Worm (Caenorhabditis elegans) whole organism, young adult: Measurements from ENCODE around the gene brc-2.

Experiments
- B0336.3 ChIP-seq: fragments of 200-800 bp; sonication (Bioruptor generic); IDR thresholded peaks from 2 replicates; pipeline ENCODE4 v1.3.6; 2022; ENCODE audit warnings: missing genetic modification characterization, missing compliant biosample characterization
- C06A6.2 ChIP-seq: fragments of 200-800 bp; sonication (Bioruptor generic); conservative IDR thresholded peaks from 2 replicates; pipeline ENCODE4 v1.3.6; 2022; ENCODE audit warnings: missing genetic modification characterization, missing compliant biosample characterization
- D2030.7 ChIP-seq: fragments of 200-800 bp; sonication (Bioruptor generic); IDR thresholded peaks from 2 replicates; pipeline ENCODE4 v1.3.6; 2022; ENCODE audit warnings: missing genetic modification reagents, missing genetic modification characterization, missing compliant biosample characterization
- F23B12.7 ChIP-seq: sonication (generic microtip); optimal IDR thresholded peaks from 2 replicates; lab custom pipeline; 2017; ENCODE audit warnings: missing genetic modification characterization, mild to moderate bottlenecking, missing compliant biosample characterization, antibody characterized with exemption, moderate library complexity; ENCODE audit not compliant: insufficient read depth
- F49E8.2 ChIP-seq: sonication (generic microtip); optimal IDR thresholded peaks from 3 replicates; lab custom pipeline; 2017; ENCODE audit warnings: missing genetic modification characterization, mild to moderate bottlenecking, missing compliant biosample characterization, antibody characterized with exemption, moderate library complexity; ENCODE audit not compliant: insufficient read depth
- F57A8.1 ChIP-seq: fragments of 200-800 bp; sonication (Bioruptor generic); optimal IDR thresholded peaks from 2 replicates; lab custom pipeline; 2018; ENCODE audit warnings: mild to moderate bottlenecking, missing genetic modification characterization, moderate library complexity, missing compliant biosample characterization
- Y67H2A.10 ChIP-seq: fragments of 200-800 bp; sonication (Bioruptor generic); conservative IDR thresholded peaks from 2 replicates; pipeline ENCODE4 v1.3.6; 2022; ENCODE audit warnings: missing genetic modification reagents, missing genetic modification characterization, missing compliant biosample characterization
- ZK185.1 ChIP-seq: sonication (generic microtip); optimal IDR thresholded peaks from 2 replicates; lab custom pipeline; 2016; ENCODE audit warnings: mild to moderate bottlenecking, missing genetic modification characterization, missing compliant biosample characterization; ENCODE audit not compliant: poor library complexity, severe bottlenecking
- akir-1 ChIP-seq: fragments of 200-800 bp; sonication (Bioruptor generic); optimal IDR thresholded peaks from 2 replicates; lab custom pipeline; 2018; ENCODE audit warnings: mild to moderate bottlenecking, missing genetic modification characterization, moderate library complexity, missing compliant biosample characterization
- ama-1 ChIP-seq, 3 experiments: fragments of 150-350 bp in 1 of 3; sonication (generic microtip) in 2 of 3; optimal IDR thresholded peaks; 2 replicates each; lab custom pipeline; 2014 to 2018; ENCODE audit warnings: missing biosample characterization in 2 of 3, missing genetic modification characterization in 2 of 3, missing genetic modification reagents in 2 of 3
- atf-7 ChIP-seq: sonication (generic microtip); optimal IDR thresholded peaks from 2 replicates; lab custom pipeline; 2017; ENCODE audit warnings: mild to moderate bottlenecking, missing genetic modification characterization, missing compliant biosample characterization
- athp-1 ChIP-seq: sonication (generic microtip); optimal IDR thresholded peaks from 2 replicates; lab custom pipeline; 2017; ENCODE audit warnings: mild to moderate bottlenecking, missing genetic modification characterization, missing compliant biosample characterization
- attf-5 ChIP-seq: fragments of 200-800 bp; sonication (Bioruptor generic); optimal IDR thresholded peaks from 2 replicates; lab custom pipeline; 2018; ENCODE audit warnings: mild to moderate bottlenecking, missing genetic modification characterization, missing compliant biosample characterization
- bed-1 ChIP-seq: fragments of 200-800 bp; sonication (Bioruptor generic); IDR thresholded peaks from 2 replicates; pipeline ENCODE4 v1.3.6; 2022; ENCODE audit warnings: missing genetic modification reagents, missing genetic modification characterization, missing compliant biosample characterization
- ccch-3 ChIP-seq: fragments of 200-800 bp; sonication (Bioruptor generic); optimal IDR thresholded peaks from 2 replicates; lab custom pipeline; 2018; ENCODE audit warnings: mild to moderate bottlenecking, missing genetic modification characterization, missing compliant biosample characterization
- cebp-1 ChIP-seq, 2 experiments: fragments of 200-800 bp in 1 of 2; sonication (Bioruptor generic) in 1 of 2; sonication (generic microtip) in 1 of 2; IDR thresholded peaks in 1 of 2; optimal IDR thresholded peaks in 1 of 2; 2 replicates each; pipeline versions ENCODE4 v1.3.6 to Lab custom; 2017 to 2022; ENCODE audit warnings: missing compliant biosample characterization in 2 of 2, missing genetic modification characterization in 2 of 2, mild to moderate bottlenecking in 1 of 2, missing genetic modification reagents in 1 of 2, moderate library complexity in 1 of 2
- ceh-58 ChIP-seq: fragments of 200-800 bp; sonication (Bioruptor generic); IDR thresholded peaks from 2 replicates; pipeline ENCODE4 v1.3.6; 2022; ENCODE audit warnings: missing genetic modification characterization, missing compliant biosample characterization
- die-1 ChIP-seq: sonication (generic microtip); optimal IDR thresholded peaks from 2 replicates; lab custom pipeline; 2016; ENCODE audit warnings: missing genotype, mild to moderate bottlenecking, missing genetic modification characterization, missing compliant biosample characterization
- dpl-1 ChIP-seq: fragments of 150-350 bp; optimal IDR thresholded peaks from 2 replicates; lab custom pipeline; 2014; ENCODE audit warnings: missing biosample characterization, missing genetic modification reagents, missing genetic modification characterization
- egl-18 ChIP-seq: fragments of 200-800 bp; sonication (Bioruptor generic); IDR thresholded peaks from 2 replicates; pipeline ENCODE4 v1.3.6; 2022; ENCODE audit warnings: missing genetic modification reagents, missing genetic modification characterization, missing compliant biosample characterization
- ets-4 ChIP-seq: fragments of 200-800 bp; sonication (Bioruptor generic); optimal IDR thresholded peaks from 2 replicates; lab custom pipeline; 2018; ENCODE audit warnings: mild to moderate bottlenecking, missing genetic modification characterization, missing compliant biosample characterization
- gei-17 ChIP-seq: fragments of 200-800 bp; sonication (Bioruptor generic); optimal IDR thresholded peaks from 2 replicates; lab custom pipeline; 2018; ENCODE audit warnings: mild to moderate bottlenecking, missing genetic modification characterization, missing compliant biosample characterization
- hlh-26 ChIP-seq: fragments of 200-800 bp; sonication (Bioruptor generic); conservative IDR thresholded peaks from 2 replicates; pipeline ENCODE4 v1.3.6; 2022; ENCODE audit warnings: missing genetic modification reagents, missing genetic modification characterization, missing compliant biosample characterization
- hsf-1 ChIP-seq: fragments of 200-800 bp; sonication (Bioruptor generic); IDR thresholded peaks from 2 replicates; pipeline ENCODE4 v1.3.6; 2022; ENCODE audit warnings: missing genetic modification reagents, missing genetic modification characterization, missing compliant biosample characterization
- let-526 ChIP-seq: fragments of 200-800 bp; sonication (Bioruptor generic); IDR thresholded peaks from 2 replicates; pipeline ENCODE4 v1.3.6; 2022; ENCODE audit warnings: missing genetic modification reagents, missing genetic modification characterization, missing compliant biosample characterization
- lin-26 ChIP-seq: fragments of 200-800 bp; sonication (Bioruptor generic); IDR thresholded peaks from 2 replicates; pipeline ENCODE4 v1.3.6; 2022; ENCODE audit warnings: missing genetic modification reagents, missing genetic modification characterization, missing compliant biosample characterization
- lin-54 ChIP-seq: fragments of 200-800 bp; sonication (Bioruptor generic); optimal IDR thresholded peaks from 2 replicates; lab custom pipeline; 2018; ENCODE audit warnings: mild to moderate bottlenecking, missing genetic modification characterization, missing compliant biosample characterization
- lsy-27 ChIP-seq: sonication (generic microtip); optimal IDR thresholded peaks from 2 replicates; lab custom pipeline; 2017; ENCODE audit warnings: missing genetic modification characterization, mild to moderate bottlenecking, missing compliant biosample characterization, antibody characterized with exemption, missing genotype, borderline replicate concordance; ENCODE audit not compliant: insufficient read depth
- madf-10 ChIP-seq: sonication (generic microtip); optimal IDR thresholded peaks from 2 replicates; lab custom pipeline; 2016; ENCODE audit warnings: mild to moderate bottlenecking, missing genetic modification characterization, missing compliant biosample characterization
- madf-3 ChIP-seq: fragments of 200-800 bp; sonication (Bioruptor generic); IDR thresholded peaks from 2 replicates; pipeline ENCODE4 v1.3.6; 2022; ENCODE audit warnings: missing genetic modification reagents, missing genetic modification characterization, missing compliant biosample characterization
- madf-6 ChIP-seq: fragments of 200-800 bp; sonication (Bioruptor generic); IDR thresholded peaks from 2 replicates; pipeline ENCODE4 v1.3.6; 2022; ENCODE audit warnings: missing genetic modification reagents, missing genetic modification characterization, missing compliant biosample characterization
- nhr-80 ChIP-seq: sonication (generic microtip); optimal IDR thresholded peaks from 2 replicates; lab custom pipeline; 2016; ENCODE audit warnings: missing genetic modification characterization, missing compliant biosample characterization
- nhr-90 ChIP-seq: sonication (generic microtip); optimal IDR thresholded peaks from 2 replicates; lab custom pipeline; 2016; ENCODE audit warnings: missing genotype, mild to moderate bottlenecking, missing genetic modification characterization, missing compliant biosample characterization
- rcor-1 ChIP-seq: fragments of 200-800 bp; sonication (Bioruptor generic); IDR thresholded peaks from 2 replicates; pipeline ENCODE4 v1.3.6; 2022; ENCODE audit warnings: missing genetic modification reagents, missing genetic modification characterization, missing compliant biosample characterization
- rec-8 ChIP-seq, 2 experiments: sonication (generic microtip); optimal IDR thresholded peaks; 2 replicates each; lab custom pipeline; 2016; ENCODE audit warnings: mild to moderate bottlenecking in 2 of 2, missing genetic modification characterization in 2 of 2, missing genetic modification reagents in 2 of 2, missing genotype in 2 of 2, missing biosample characterization in 1 of 2, missing compliant biosample characterization in 1 of 2, moderate library complexity in 1 of 2
- rpc-1 ChIP-seq, 2 experiments: fragments of 150-350 bp in 1 of 2; sonication (generic microtip) in 1 of 2; optimal IDR thresholded peaks; 2 replicates each; lab custom pipeline; 2014 to 2018; ENCODE audit warnings: missing biosample characterization in 1 of 2, missing genetic modification characterization in 1 of 2, missing genetic modification reagents in 1 of 2, missing genotype in 1 of 2
- sdz-38 ChIP-seq: sonication (generic microtip); optimal IDR thresholded peaks from 2 replicates; lab custom pipeline; 2016; ENCODE audit warnings: missing genotype, missing genetic modification characterization, missing compliant biosample characterization
- snpc-4 ChIP-seq, 5 experiments: fragments of 150-350 bp in 1 of 5; sonication (generic microtip) in 4 of 5; optimal IDR thresholded peaks; 2 replicates each; lab custom pipeline; 2014 to 2018; ENCODE audit warnings: missing genetic modification characterization in 5 of 5, missing biosample characterization in 3 of 5, antibody characterized with exemption in 2 of 5, mild to moderate bottlenecking in 2 of 5, missing compliant biosample characterization in 2 of 5, missing genotype in 2 of 5, moderate library complexity in 2 of 5, missing genetic modification reagents in 1 of 5
- somi-1 ChIP-seq: fragments of 200-800 bp; sonication (Bioruptor generic); optimal IDR thresholded peaks from 2 replicates; lab custom pipeline; 2018; ENCODE audit warnings: mild to moderate bottlenecking, missing genetic modification characterization, missing compliant biosample characterization
- zim-3 ChIP-seq: sonication (generic microtip); optimal IDR thresholded peaks from 2 replicates; lab custom pipeline; 2017; ENCODE audit warnings: mild to moderate bottlenecking, missing genetic modification characterization, moderate library complexity, missing compliant biosample characterization

Gene brc-2

ce11 chrIII:6891560-6891959 lies 11.3 kb downstream of the brc-2 start, which contains the start of gene K04C2.5:
Gene K04C2.5 (minus strand): TSS chrIII:6891660.
- TF ChIP-seq let-526 (GFP tag; lab: Robert Waterston, UW), result no peak
- no peak for TF ChIP-seq ccch-3 (GFP tag; lab: Kevin White, UChicago)
- no peak for TF ChIP-seq sdz-38 (tag; lab: Kevin White, UChicago)
- TF ChIP-seq athp-1, result no peak
- TF ChIP-seq lsy-27, result no peak
- TF ChIP-seq egl-18, result no peak
- TF ChIP-seq B0336.3 (GFP tag; lab: Robert Waterston, UW), result no peak
- TF ChIP-seq, all 124 proteins: peak for 0

- peak; percentile 23 for TF ChIP-seq dpl-1
- no peak for TF ChIP-seq die-1 (tag; lab: Kevin White, UChicago)
- 0 out of 2 replicates have a peak, but pooled peaks have one; percentile 27 for TF ChIP-seq lin-26
These were observed 13.7 kb downstream of the brc-2 start, which contains the start of the genes brd-1 and K04C2.2 for ce11 chrIII:6888999-6889824. Gene brd-1 (minus strand): TSS chrIII:6889504. Gene K04C2.2 (plus strand): TSS chrIII:6889774.

- peak; percentile 19; the same call in 1 of the 2 replicates for TF ChIP-seq rcor-1 (GFP tag; lab: Robert Waterston, UW)
- no peak for TF ChIP-seq gei-17 (GFP tag; lab: Kevin White, UChicago)
- TF ChIP-seq madf-3 (GFP tag; lab: Robert Waterston, UW), result 0 out of 2 replicates have a peak, but pooled peaks have one; percentile 19
- TF ChIP-seq ZK185.1 (tag; lab: Kevin White, UChicago), result peak; percentile 52
- no peak for TF ChIP-seq bed-1
- TF ChIP-seq ets-4 (GFP tag; lab: Kevin White, UChicago), result no peak
- 0 out of 2 replicates have a peak, but pooled peaks have one; percentile 3 for TF ChIP-seq ceh-58
- TF ChIP-seq sdz-38 (tag; lab: Kevin White, UChicago), result no peak
- peak; percentile 75 for TF ChIP-seq die-1 (tag; lab: Kevin White, UChicago)
- peak; percentile 32; the same call in 1 of the 2 replicates for TF ChIP-seq madf-6 (GFP tag; lab: Robert Waterston, UW)
- TF ChIP-seq F23B12.7, result peak; percentile 65
- TF ChIP-seq zim-3 (tag; lab: Kevin White, UChicago), result peak; percentile 10
- peak; percentile 5 for TF ChIP-seq madf-10
- TF ChIP-seq snpc-4 (GFP tag; optimal IDR thresholded peaks at IDR 0.05; lab: Kevin White, UChicago), result peak; percentile 16
- peak in 3 of 4 experiments; percentile 15 to 45 (median 31) for TF ChIP-seq snpc-4 (tag; optimal IDR thresholded peaks at IDR 0.05; lab: Kevin White, UChicago)
- 0 out of 2 replicates have a peak, but pooled peaks have one; percentile 22 for TF ChIP-seq D2030.7 (GFP tag; lab: Robert Waterston, UW)
- no peak for TF ChIP-seq atf-7 (tag; lab: Kevin White, UChicago)
- TF ChIP-seq attf-5 (GFP tag; lab: Kevin White, UChicago), result no peak
- TF ChIP-seq ama-1 (optimal IDR thresholded peaks at IDR 0.05; lab: Kevin White, UChicago), result no peak
- TF ChIP-seq ama-1 (GFP tag; optimal IDR thresholded peaks at IDR 0.05; lab: Kevin White, UChicago), result peak in 1 of 2 experiments; percentile 48
- no peak for TF ChIP-seq akir-1 (GFP tag; lab: Kevin White, UChicago)
- no peak for TF ChIP-seq C06A6.2 (GFP tag; lab: Robert Waterston, UW)
- no peak for TF ChIP-seq Y67H2A.10 (GFP tag; lab: Robert Waterston, UW)
- peak; percentile 80 for TF ChIP-seq rpc-1 (optimal IDR thresholded peaks at IDR 0.05; lab: Kevin White, UChicago)
- TF ChIP-seq rpc-1 (tag; optimal IDR thresholded peaks at IDR 0.05; lab: Kevin White, UChicago), result peak; percentile 76
- TF ChIP-seq somi-1, result no peak
- peak in 1 of 2 experiments; percentile 43 for TF ChIP-seq rec-8 (tag; optimal IDR thresholded peaks at IDR 0.05; lab: Kevin White, UChicago)
- TF ChIP-seq nhr-90 (tag; lab: Kevin White, UChicago), result peak; percentile 75
- TF ChIP-seq F57A8.1 (GFP tag; lab: Kevin White, UChicago), result no peak
- peak; percentile 15 for TF ChIP-seq lin-54 (GFP tag; lab: Kevin White, UChicago)
- TF ChIP-seq hsf-1 (GFP tag; lab: Robert Waterston, UW), result no peak
- TF ChIP-seq F49E8.2, result no peak
- TF ChIP-seq nhr-80 (tag; lab: Kevin White, UChicago), result no peak
- TF ChIP-seq hlh-26 (GFP tag; lab: Robert Waterston, UW), result no peak
- TF ChIP-seq athp-1, result peak; percentile 38
- no peak for TF ChIP-seq cebp-1 (GFP tag; IDR thresholded peaks at IDR 0.05; lab: Robert Waterston, UW)
- peak; percentile 50 for TF ChIP-seq cebp-1 (tag; optimal IDR thresholded peaks at IDR 0.05; lab: Kevin White, UChicago)
These were observed 14.4 kb downstream of the brc-2 start for ce11 chrIII:6888497-6888896.
